Fruit fly (Drosophila melanogaster): ENCODE measurements around the gene CG5399.

DNA sequence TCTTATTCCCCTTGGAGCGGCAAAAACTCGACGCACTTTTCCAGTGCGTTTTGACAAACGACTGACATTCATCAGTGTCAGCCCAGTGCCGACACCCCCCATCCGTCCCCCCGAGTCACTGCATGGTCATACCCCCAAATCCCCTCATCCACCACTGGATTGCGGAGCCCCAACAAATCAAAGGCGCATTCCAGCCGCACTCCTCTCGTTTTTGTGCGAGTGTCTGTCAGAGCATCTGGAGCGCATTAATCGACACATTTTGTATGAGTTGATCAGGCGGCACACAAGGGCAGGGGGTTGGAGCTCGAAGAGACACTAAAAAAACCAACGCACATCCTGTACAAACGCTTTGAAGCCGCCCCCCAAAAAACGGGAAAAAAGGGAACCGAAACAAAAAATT lies 44.4 kb upstream of the CG5399 start:
- no peak for TF ChIP-seq Sin3A (optimal IDR thresholded peaks at IDR 0.05)
- no peak for TF ChIP-seq h (optimal IDR thresholded peaks at IDR 0.05)
- TF ChIP-seq Myc (optimal IDR thresholded peaks at IDR 0.05) = no peak
- TF ChIP-seq psq (optimal IDR thresholded peaks at IDR 0.05) = no peak
